Worm (Caenorhabditis elegans) whole organism, young adult: Measurements from ENCODE around the gene nspe-2.
A peak's percentile ranks its signal among the peaks of the same experiment; 100 is the strongest.
"Not testable (repeated sequence)": the region's sequence is repeated elsewhere in the genome, so short reads cannot be mapped to it uniquely, and the experiment has no call there.

ENCODE experiments used
- C06A6.2 ChIP-seq: fragments of 200-800 bp; sonication (Bioruptor generic); conservative IDR thresholded peaks from 2 replicates; pipeline ENCODE4 v1.3.6; 2022; ENCODE audit warnings: missing genetic modification characterization, missing compliant biosample characterization
- D2030.7 ChIP-seq: fragments of 200-800 bp; sonication (Bioruptor generic); IDR thresholded peaks from 2 replicates; pipeline ENCODE4 v1.3.6; 2022; ENCODE audit warnings: missing genetic modification reagents, missing genetic modification characterization, missing compliant biosample characterization
- F22D6.2 ChIP-seq: sonication (generic microtip); optimal IDR thresholded peaks from 2 replicates; lab custom pipeline; 2016; ENCODE audit warnings: mild to moderate bottlenecking, missing genetic modification characterization, missing compliant biosample characterization
- F52B5.7 ChIP-seq: sonication (generic microtip); optimal IDR thresholded peaks from 2 replicates; lab custom pipeline; 2016; ENCODE audit warnings: mild to moderate bottlenecking, missing genetic modification characterization, missing compliant biosample characterization
- F55B11.4 ChIP-seq: sonication (generic microtip); optimal IDR thresholded peaks from 2 replicates; lab custom pipeline; 2016; ENCODE audit warnings: missing compliant biosample characterization, missing genetic modification characterization, borderline replicate concordance; ENCODE audit not compliant: insufficient read depth
- Y56A3A.18 ChIP-seq: fragments of 200-800 bp; sonication (Bioruptor generic); IDR thresholded peaks from 2 replicates; pipeline ENCODE4 v1.3.6; 2022; ENCODE audit warnings: missing genetic modification reagents, missing genetic modification characterization, missing compliant biosample characterization
- Y79H2A.3 ChIP-seq: fragments of 200-800 bp; sonication (Bioruptor generic); conservative IDR thresholded peaks from 2 replicates; pipeline ENCODE4 v1.3.6; 2022; ENCODE audit warnings: missing genetic modification reagents, missing genetic modification characterization, missing compliant biosample characterization
- akir-1 ChIP-seq: fragments of 200-800 bp; sonication (Bioruptor generic); optimal IDR thresholded peaks from 2 replicates; lab custom pipeline; 2018; ENCODE audit warnings: mild to moderate bottlenecking, missing genetic modification characterization, moderate library complexity, missing compliant biosample characterization
- atf-7 ChIP-seq: sonication (generic microtip); optimal IDR thresholded peaks from 2 replicates; lab custom pipeline; 2017; ENCODE audit warnings: mild to moderate bottlenecking, missing genetic modification characterization, missing compliant biosample characterization
- cebp-1 ChIP-seq, 2 experiments: fragments of 200-800 bp in 1 of 2; sonication (Bioruptor generic) in 1 of 2; sonication (generic microtip) in 1 of 2; IDR thresholded peaks in 1 of 2; optimal IDR thresholded peaks in 1 of 2; 2 replicates each; pipeline versions ENCODE4 v1.3.6 to Lab custom; 2017 to 2022; ENCODE audit warnings: missing compliant biosample characterization in 2 of 2, missing genetic modification characterization in 2 of 2, mild to moderate bottlenecking in 1 of 2, missing genetic modification reagents in 1 of 2, moderate library complexity in 1 of 2
- chd-7 ChIP-seq: sonication (generic microtip); optimal IDR thresholded peaks from 2 replicates; lab custom pipeline; 2016; ENCODE audit warnings: mild to moderate bottlenecking, missing genetic modification characterization, moderate library complexity, missing compliant biosample characterization
- die-1 ChIP-seq: sonication (generic microtip); optimal IDR thresholded peaks from 2 replicates; lab custom pipeline; 2016; ENCODE audit warnings: missing genotype, mild to moderate bottlenecking, missing genetic modification characterization, missing compliant biosample characterization
- dox-1 ChIP-seq: fragments of 200-800 bp; sonication (Bioruptor generic); IDR thresholded peaks from 2 replicates; pipeline ENCODE4 v1.3.6; 2022; ENCODE audit warnings: missing genetic modification reagents, missing genetic modification characterization, missing compliant biosample characterization
- hlh-12 ChIP-seq: sonication (generic microtip); optimal IDR thresholded peaks from 2 replicates; lab custom pipeline; 2016; ENCODE audit warnings: missing genetic modification characterization, missing compliant biosample characterization
- hlh-26 ChIP-seq: fragments of 200-800 bp; sonication (Bioruptor generic); conservative IDR thresholded peaks from 2 replicates; pipeline ENCODE4 v1.3.6; 2022; ENCODE audit warnings: missing genetic modification reagents, missing genetic modification characterization, missing compliant biosample characterization
- let-526 ChIP-seq: fragments of 200-800 bp; sonication (Bioruptor generic); IDR thresholded peaks from 2 replicates; pipeline ENCODE4 v1.3.6; 2022; ENCODE audit warnings: missing genetic modification reagents, missing genetic modification characterization, missing compliant biosample characterization
- lin-26 ChIP-seq: fragments of 200-800 bp; sonication (Bioruptor generic); IDR thresholded peaks from 2 replicates; pipeline ENCODE4 v1.3.6; 2022; ENCODE audit warnings: missing genetic modification reagents, missing genetic modification characterization, missing compliant biosample characterization
- lin-40 ChIP-seq: sonication (generic microtip); optimal IDR thresholded peaks from 2 replicates; lab custom pipeline; 2016; ENCODE audit warnings: missing genetic modification characterization, mild to moderate bottlenecking, missing compliant biosample characterization, missing genotype, missing genetic modification reagents
- madf-10 ChIP-seq: sonication (generic microtip); optimal IDR thresholded peaks from 2 replicates; lab custom pipeline; 2016; ENCODE audit warnings: mild to moderate bottlenecking, missing genetic modification characterization, missing compliant biosample characterization
- madf-8 ChIP-seq: fragments of 200-800 bp; sonication (Bioruptor generic); conservative IDR thresholded peaks from 2 replicates; pipeline ENCODE4 v1.3.6; 2022; ENCODE audit warnings: missing genetic modification reagents, missing genetic modification characterization, missing compliant biosample characterization
- mel-28 ChIP-seq: sonication (generic microtip); optimal IDR thresholded peaks from 2 replicates; lab custom pipeline; 2016; ENCODE audit warnings: borderline replicate concordance, mild to moderate bottlenecking, missing genetic modification characterization, missing compliant biosample characterization
- nfya-2 ChIP-seq: fragments of 200-800 bp; sonication (Bioruptor generic); IDR thresholded peaks from 2 replicates; pipeline ENCODE4 v1.3.6; 2022; ENCODE audit warnings: missing genetic modification reagents, missing genetic modification characterization, missing compliant biosample characterization
- nhr-27 ChIP-seq: fragments of 200-800 bp; sonication (Bioruptor generic); optimal IDR thresholded peaks from 2 replicates; lab custom pipeline; 2018; ENCODE audit warnings: mild to moderate bottlenecking, missing genetic modification characterization, moderate library complexity, missing compliant biosample characterization
- rec-8 ChIP-seq, 2 experiments: sonication (generic microtip); optimal IDR thresholded peaks; 2 replicates each; lab custom pipeline; 2016; ENCODE audit warnings: mild to moderate bottlenecking in 2 of 2, missing genetic modification characterization in 2 of 2, missing genetic modification reagents in 2 of 2, missing genotype in 2 of 2, missing biosample characterization in 1 of 2, missing compliant biosample characterization in 1 of 2, moderate library complexity in 1 of 2
- rpc-1 ChIP-seq, 2 experiments: fragments of 150-350 bp in 1 of 2; sonication (generic microtip) in 1 of 2; optimal IDR thresholded peaks; 2 replicates each; lab custom pipeline; 2014 to 2018; ENCODE audit warnings: missing biosample characterization in 1 of 2, missing genetic modification characterization in 1 of 2, missing genetic modification reagents in 1 of 2, missing genotype in 1 of 2
- sea-2 ChIP-seq: fragments of 200-800 bp; sonication (Bioruptor generic); IDR thresholded peaks from 2 replicates; pipeline ENCODE4 v1.3.6; 2022; ENCODE audit warnings: missing genetic modification characterization, missing compliant biosample characterization
- snpc-1.3 ChIP-seq: sonication (generic microtip); optimal IDR thresholded peaks from 2 replicates; lab custom pipeline; 2017; ENCODE audit warnings: missing genetic modification characterization, mild to moderate bottlenecking, missing compliant biosample characterization, antibody characterized with exemption, moderate library complexity, missing genotype, missing genetic modification reagents; ENCODE audit not compliant: insufficient read depth
- snpc-3.4 ChIP-seq: sonication (generic microtip); optimal IDR thresholded peaks from 2 replicates; lab custom pipeline; 2017; ENCODE audit warnings: missing genetic modification characterization, mild to moderate bottlenecking, missing compliant biosample characterization, antibody characterized with exemption, moderate library complexity, missing genotype, missing genetic modification reagents
- tbp1 ChIP-seq: fragments of 200-800 bp; sonication (Bioruptor generic); optimal IDR thresholded peaks from 2 replicates; lab custom pipeline; 2018; ENCODE audit warnings: mild to moderate bottlenecking, missing genetic modification characterization, missing compliant biosample characterization
- tlf-1 ChIP-seq: fragments of 200-800 bp; sonication (Bioruptor generic); optimal IDR thresholded peaks from 2 replicates; lab custom pipeline; 2018; ENCODE audit warnings: mild to moderate bottlenecking, missing genetic modification characterization, missing compliant biosample characterization
- unc-130 ChIP-seq: sonication (generic microtip); optimal IDR thresholded peaks from 2 replicates; lab custom pipeline; 2016; ENCODE audit warnings: missing genetic modification reagents, missing genetic modification characterization, missing compliant biosample characterization
- xnd-1 ChIP-seq: sonication (generic microtip); optimal IDR thresholded peaks from 2 replicates; lab custom pipeline; 2016; ENCODE audit warnings: missing genotype, missing genetic modification reagents, missing genetic modification characterization, missing compliant biosample characterization
- ztf-22 ChIP-seq: fragments of 200-800 bp; sonication (Bioruptor generic); optimal IDR thresholded peaks from 2 replicates; lab custom pipeline; 2018; ENCODE audit warnings: mild to moderate bottlenecking, missing genetic modification characterization, moderate library complexity, missing compliant biosample characterization
- ztf-26 ChIP-seq: sonication (generic microtip); optimal IDR thresholded peaks from 2 replicates; lab custom pipeline; 2017; ENCODE audit warnings: missing genetic modification characterization, missing compliant biosample characterization

Gene nspe-2

DNA sequence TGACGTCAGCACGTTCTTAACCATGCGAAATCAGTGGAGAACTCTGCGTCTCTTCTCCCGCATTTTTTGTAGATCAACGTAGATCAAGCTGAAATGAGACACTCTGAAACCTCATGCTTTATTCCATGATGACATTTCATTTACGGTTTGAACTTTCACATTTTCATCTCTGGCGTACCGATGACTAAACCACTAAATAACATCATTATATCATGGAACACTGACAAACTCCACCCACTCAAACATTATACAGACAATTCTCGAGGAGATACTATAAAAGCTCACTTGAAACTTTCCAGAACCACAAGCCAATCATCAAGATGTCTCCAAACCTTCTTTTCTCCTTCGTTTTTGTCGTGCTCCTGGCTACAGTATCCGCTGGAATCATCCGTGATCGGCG, 7.7 kb upstream of the nspe-2 start, which contains the start of gene nspe-7:
Gene nspe-7 (plus strand): TSS at position 301 of the 400 bp plus-strand sequence.
- TF ChIP-seq D2030.7 (GFP tag; lab: Robert Waterston, UW), result no peak

DNA sequence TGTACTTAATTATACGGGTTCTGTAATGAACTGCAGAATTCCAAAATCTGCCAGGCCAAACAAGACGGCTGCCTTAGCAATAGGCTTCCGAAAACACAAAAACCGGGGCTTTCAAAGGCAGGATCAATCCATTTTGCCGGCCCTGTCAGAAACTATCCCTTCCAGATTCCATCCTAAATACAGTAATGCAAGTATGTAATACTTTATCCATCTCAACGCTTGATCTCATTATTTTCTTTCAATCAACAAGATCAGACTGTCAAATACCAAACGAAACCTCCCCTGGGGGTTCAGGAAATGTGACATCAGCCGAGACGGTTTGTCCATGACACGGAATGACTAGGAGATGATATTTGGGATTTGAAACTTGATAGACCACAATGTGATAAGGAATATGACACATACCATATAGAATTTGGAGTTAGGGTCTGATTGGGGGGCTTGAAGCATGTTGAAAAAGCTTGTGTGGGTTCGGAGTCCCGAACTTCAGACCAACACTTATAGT, 7.0 kb upstream of the nspe-2 start:
- no peak for TF ChIP-seq tbp1
- TF ChIP-seq lin-26 (GFP tag; lab: Robert Waterston, UW), result no peak
- no peak for TF ChIP-seq hlh-12
- no peak for TF ChIP-seq rpc-1 (optimal IDR thresholded peaks at IDR 0.05; lab: Kevin White, UChicago)
- no peak for TF ChIP-seq rpc-1 (tag; optimal IDR thresholded peaks at IDR 0.05; lab: Kevin White, UChicago)
- no peak for TF ChIP-seq Y79H2A.3 (GFP tag; lab: Robert Waterston, UW)
- TF ChIP-seq madf-10, result no peak
- TF ChIP-seq nfya-2 (GFP tag; lab: Robert Waterston, UW), result no peak
- TF ChIP-seq let-526 (GFP tag; lab: Robert Waterston, UW), result no peak
- no peak for TF ChIP-seq Y56A3A.18
- no peak for TF ChIP-seq chd-7 (tag; lab: Kevin White, UChicago)
- no peak for TF ChIP-seq snpc-1.3 (tag; lab: Kevin White, UChicago)
- no peak for TF ChIP-seq ztf-22
- TF ChIP-seq cebp-1 (GFP tag; IDR thresholded peaks at IDR 0.05; lab: Robert Waterston, UW), result no peak
- TF ChIP-seq cebp-1 (tag; optimal IDR thresholded peaks at IDR 0.05; lab: Kevin White, UChicago), result no peak
- TF ChIP-seq C06A6.2 (GFP tag; lab: Robert Waterston, UW), result no peak
- TF ChIP-seq madf-8 (GFP tag; lab: Robert Waterston, UW), result no peak
- no peak for TF ChIP-seq mel-28 (tag; lab: Kevin White, UChicago)

DNA sequence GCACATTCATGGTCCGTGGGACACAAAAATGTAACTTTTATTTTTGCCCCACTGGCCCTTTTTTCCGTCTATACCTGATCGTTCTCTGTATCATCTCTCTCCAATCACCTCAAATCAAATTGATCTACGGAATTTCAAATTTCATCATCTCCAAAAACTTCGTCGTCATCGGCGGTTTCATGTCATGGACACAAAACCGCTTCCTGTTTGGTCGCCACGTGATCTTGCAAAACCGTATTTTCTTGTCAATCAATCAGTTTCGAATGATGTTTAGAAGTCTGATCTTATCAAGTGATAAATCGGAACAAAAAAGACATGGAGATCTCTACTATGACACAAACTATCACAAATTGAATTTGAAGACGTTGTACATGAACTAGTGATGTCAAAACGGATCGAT, 6.5 kb upstream of the nspe-2 start:
- TF ChIP-seq ztf-26, result peak; percentile 8
- no peak for TF ChIP-seq atf-7
- TF ChIP-seq lin-40 (tag; lab: Kevin White, UChicago), result peak; percentile 37

DNA sequence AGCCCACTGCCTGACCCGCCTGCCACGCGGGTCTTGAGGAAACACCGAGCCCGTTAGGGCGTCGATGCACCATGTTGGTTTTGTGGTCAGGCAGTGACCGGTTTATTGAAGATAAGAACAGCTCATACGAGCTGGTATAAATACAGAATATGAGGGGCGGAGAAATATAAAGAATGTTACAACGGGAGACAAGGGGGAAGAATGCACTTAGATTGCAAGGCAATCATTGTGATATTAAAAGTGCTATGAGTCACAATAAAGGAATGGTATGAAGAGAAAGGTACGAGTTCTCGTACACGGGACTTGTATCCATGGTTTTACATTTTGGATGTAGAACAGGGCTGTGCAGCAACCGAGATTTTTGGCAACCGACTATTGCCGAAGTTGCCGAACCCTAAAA, 5.2 kb upstream of the nspe-2 start, which contains the start of gene Y38E10A.14:
Gene Y38E10A.14 (minus strand): TSS at position 101 of the 400 bp plus-strand sequence.
- TF ChIP-seq die-1 (tag; lab: Kevin White, UChicago); nhr-27; cebp-1 (GFP tag; IDR thresholded peaks at IDR 0.05; lab: Robert Waterston, UW); cebp-1 (tag; optimal IDR thresholded peaks at IDR 0.05; lab: Kevin White, UChicago): not testable (repeated sequence)

DNA sequence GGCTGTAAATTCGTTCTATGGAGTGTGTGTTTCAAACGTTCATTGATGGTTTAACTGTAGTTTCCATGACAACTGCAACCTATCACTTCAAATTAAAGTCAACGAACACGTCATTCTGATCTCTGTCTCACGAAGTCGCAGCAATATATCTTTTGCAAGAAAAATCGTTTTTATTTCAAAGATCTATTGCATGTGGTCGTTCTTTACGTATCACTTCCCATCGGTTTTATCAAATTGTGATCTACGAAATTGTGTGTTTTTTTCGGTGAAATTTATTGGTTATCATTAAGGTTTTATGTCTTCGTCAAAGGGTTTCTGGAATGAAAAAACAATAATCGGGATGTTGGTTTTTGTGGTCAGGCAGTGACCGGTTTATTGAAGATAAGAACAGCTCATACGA, 3.7 kb upstream of the nspe-2 start:
- TF ChIP-seq die-1 (tag; lab: Kevin White, UChicago), result no peak
- TF ChIP-seq F55B11.4 (tag; lab: Kevin White, UChicago), result no peak
- TF ChIP-seq tbp1, result no peak
- TF ChIP-seq D2030.7 (GFP tag; lab: Robert Waterston, UW), result no peak
- TF ChIP-seq dox-1 (GFP tag; lab: Robert Waterston, UW), result no peak

DNA sequence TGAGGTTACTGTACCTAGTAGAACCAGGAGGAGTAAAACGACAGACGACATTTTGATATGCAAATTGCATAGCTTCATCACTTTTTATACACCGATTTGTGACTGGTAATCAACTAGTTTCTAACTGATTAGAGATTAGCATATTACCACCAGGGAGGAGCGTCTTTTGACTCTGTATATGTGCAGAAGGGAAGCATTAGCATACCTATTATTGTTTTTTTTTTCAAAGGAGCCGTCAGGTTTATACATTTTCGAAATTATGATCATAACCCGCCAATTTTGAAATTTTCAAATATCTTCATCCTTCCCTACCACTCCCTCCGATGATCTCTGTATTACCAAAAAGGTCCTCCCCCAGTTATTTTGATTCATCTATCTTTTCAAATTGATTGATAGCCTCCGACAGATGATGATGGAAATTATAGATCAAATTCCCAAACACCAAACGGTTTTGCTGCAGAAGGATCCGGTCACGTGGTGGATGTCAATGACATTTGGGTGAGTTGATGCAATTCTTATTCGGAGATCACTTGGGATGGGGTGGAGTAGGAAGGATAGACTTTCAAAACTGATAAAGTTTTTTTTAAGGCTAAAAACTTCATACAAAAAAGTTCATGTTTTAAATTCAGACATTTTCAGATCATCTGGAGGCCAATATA, 2.8 kb upstream of the nspe-2 start, which contains the start of gene nspe-8:
Gene nspe-8 (minus strand): TSS at position 51 of the 659 bp plus-strand sequence.
- TF ChIP-seq akir-1 (GFP tag; lab: Kevin White, UChicago), result no peak
- no peak for TF ChIP-seq rec-8 (tag; optimal IDR thresholded peaks at IDR 0.05; lab: Kevin White, UChicago)
- no peak for TF ChIP-seq tlf-1
- no peak for TF ChIP-seq hlh-26 (GFP tag; lab: Robert Waterston, UW)
- no peak for TF ChIP-seq sea-2
- no peak for TF ChIP-seq Y79H2A.3 (GFP tag; lab: Robert Waterston, UW)
- no peak for TF ChIP-seq C06A6.2 (GFP tag; lab: Robert Waterston, UW)
- TF ChIP-seq F22D6.2 (tag; lab: Kevin White, UChicago), result no peak
- no peak for TF ChIP-seq F52B5.7 (tag; lab: Kevin White, UChicago)
- TF ChIP-seq xnd-1 (tag; lab: Kevin White, UChicago), result no peak
- no peak for TF ChIP-seq unc-130 (GFP tag; lab: Kevin White, UChicago)
- no peak for TF ChIP-seq snpc-3.4 (tag; lab: Kevin White, UChicago)
